Worm (Caenorhabditis elegans) whole organism, L3 larva: ENCODE measurements around the gene F19F10.3.

ENCODE experiments used
- aly-2 ChIP-seq: fragments of 150-350 bp; optimal IDR thresholded peaks from 2 replicates; lab custom pipeline; 2014; ENCODE audit warnings: missing biosample characterization, missing genetic modification characterization
- ama-1 ChIP-seq: fragments of 150-350 bp; optimal IDR thresholded peaks from 2 replicates; lab custom pipeline; 2018
- ceh-16 ChIP-seq: sonication (generic microtip); optimal IDR thresholded peaks from 2 replicates; lab custom pipeline; 2017; ENCODE audit warnings: missing biosample characterization, missing genetic modification characterization
- ceh-9 ChIP-seq: sonication (generic microtip); optimal IDR thresholded peaks from 2 replicates; lab custom pipeline; 2018; ENCODE audit warnings: missing biosample characterization, missing genetic modification characterization
- daf-12 ChIP-seq: fragments of 150-350 bp; optimal IDR thresholded peaks from 2 replicates; lab custom pipeline; 2014; ENCODE audit warnings: missing biosample characterization, missing genetic modification reagents, missing genetic modification characterization
- egl-27 ChIP-seq: sonication (generic microtip); optimal IDR thresholded peaks from 4 replicates; lab custom pipeline; 2017; ENCODE audit warnings: missing biosample characterization, missing genetic modification reagents, missing genetic modification characterization
- elt-1 ChIP-seq: fragments of 150-350 bp; optimal IDR thresholded peaks from 2 replicates; lab custom pipeline; 2014; ENCODE audit warnings: missing biosample characterization, missing genetic modification characterization
- elt-2 ChIP-seq: sonication (generic microtip); optimal IDR thresholded peaks from 2 replicates; lab custom pipeline; 2016; ENCODE audit warnings: missing genetic modification reagents, mild to moderate bottlenecking, missing genetic modification characterization, missing compliant biosample characterization
- elt-3 ChIP-seq, 3 experiments: fragments of 150-350 bp in 1 of 3; sonication (generic microtip) in 2 of 3; optimal IDR thresholded peaks; 2 replicates in 2 of 3; 4 replicates in 1 of 3; lab custom pipeline; 2014 to 2017; ENCODE audit warnings: missing biosample characterization in 3 of 3, missing genetic modification characterization in 3 of 3
- eor-1 ChIP-seq, 2 experiments: fragments of 150-350 bp; optimal IDR thresholded peaks; 2 replicates each; lab custom pipeline; 2014 to 2018; ENCODE audit warnings: missing biosample characterization in 2 of 2, missing genetic modification characterization in 2 of 2
- fkh-10 ChIP-seq: sonication (generic microtip); optimal IDR thresholded peaks from 2 replicates; lab custom pipeline; 2017; ENCODE audit warnings: missing biosample characterization, missing genetic modification reagents, missing genetic modification characterization
- fkh-2 ChIP-seq: fragments of 150-350 bp; optimal IDR thresholded peaks from 2 replicates; lab custom pipeline; 2014; ENCODE audit warnings: missing biosample characterization, missing genetic modification reagents, missing genetic modification characterization
- fos-1 ChIP-seq: fragments of 150-350 bp; optimal IDR thresholded peaks from 2 replicates; lab custom pipeline; 2014; ENCODE audit warnings: missing biosample characterization, missing genetic modification characterization
- hmg-11 ChIP-seq: sonication (generic microtip); optimal IDR thresholded peaks from 2 replicates; lab custom pipeline; 2016; ENCODE audit warnings: missing genetic modification characterization, missing compliant biosample characterization
- jun-1 ChIP-seq: fragments of 150-350 bp; optimal IDR thresholded peaks from 2 replicates; lab custom pipeline; 2014; ENCODE audit warnings: missing biosample characterization, missing genetic modification reagents, missing genetic modification characterization
- lin-15B ChIP-seq: fragments of 150-350 bp; optimal IDR thresholded peaks from 2 replicates; lab custom pipeline; 2014; ENCODE audit warnings: missing biosample characterization, missing genetic modification characterization
- lin-39 ChIP-seq: fragments of 150-350 bp; optimal IDR thresholded peaks from 2 replicates; lab custom pipeline; 2018; ENCODE audit warnings: missing biosample characterization, missing genetic modification reagents, missing genetic modification characterization
- mdl-1 ChIP-seq: fragments of 150-350 bp; optimal IDR thresholded peaks from 2 replicates; lab custom pipeline; 2014; ENCODE audit warnings: missing biosample characterization, missing genetic modification characterization
- mml-1 ChIP-seq: fragments of 150-350 bp; sonication (generic microtip); optimal IDR thresholded peaks from 3 replicates; lab custom pipeline; 2014; ENCODE audit warnings: missing biosample characterization, missing genetic modification characterization
- nfya-1 ChIP-seq: sonication (generic microtip); optimal IDR thresholded peaks from 2 replicates; lab custom pipeline; 2017; ENCODE audit warnings: missing genetic modification characterization, mild to moderate bottlenecking, missing compliant biosample characterization, antibody characterized with exemption, moderate library complexity; ENCODE audit not compliant: insufficient read depth
- nhr-12 ChIP-seq: fragments of 150-350 bp; optimal IDR thresholded peaks from 2 replicates; lab custom pipeline; 2014; ENCODE audit warnings: missing biosample characterization, missing genetic modification characterization
- nhr-23 ChIP-seq: fragments of 150-350 bp; optimal IDR thresholded peaks from 2 replicates; lab custom pipeline; 2014; ENCODE audit warnings: missing biosample characterization, missing genetic modification reagents, missing genetic modification characterization
- nhr-237 ChIP-seq: fragments of 150-350 bp; optimal IDR thresholded peaks from 2 replicates; lab custom pipeline; 2014; ENCODE audit warnings: missing biosample characterization, missing genetic modification characterization
- nhr-25 ChIP-seq: sonication (generic microtip); optimal IDR thresholded peaks from 2 replicates; lab custom pipeline; 2017; ENCODE audit warnings: missing biosample characterization, missing genetic modification characterization
- nhr-43 ChIP-seq: sonication (generic microtip); optimal IDR thresholded peaks from 2 replicates; lab custom pipeline; 2016; ENCODE audit warnings: mild to moderate bottlenecking, missing genetic modification characterization, missing compliant biosample characterization; ENCODE audit not compliant: poor library complexity, severe bottlenecking
- nhr-67 ChIP-seq: fragments of 150-350 bp; optimal IDR thresholded peaks from 2 replicates; lab custom pipeline; 2014; ENCODE audit warnings: missing biosample characterization, missing genetic modification characterization
- nhr-76 ChIP-seq: fragments of 150-350 bp; sonication (generic microtip); optimal IDR thresholded peaks from 5 replicates; lab custom pipeline; 2014; ENCODE audit warnings: missing biosample characterization, missing genetic modification characterization
- nhr-77 ChIP-seq: fragments of 150-350 bp; optimal IDR thresholded peaks from 2 replicates; lab custom pipeline; 2014; ENCODE audit warnings: missing biosample characterization, missing genetic modification characterization
- pha-4 ChIP-seq: fragments of 150-350 bp; optimal IDR thresholded peaks from 2 replicates; lab custom pipeline; 2014; ENCODE audit warnings: missing biosample characterization, missing genetic modification reagents, missing genetic modification characterization
- pqm-1 ChIP-seq: fragments of 150-350 bp; optimal IDR thresholded peaks from 2 replicates; lab custom pipeline; 2017; ENCODE audit warnings: missing biosample characterization, missing genetic modification characterization, inconsistent platforms
- sea-2 ChIP-seq: fragments of 150-350 bp; sonication (generic microtip); optimal IDR thresholded peaks from 4 replicates; lab custom pipeline; 2014; ENCODE audit warnings: missing biosample characterization, missing genetic modification reagents, missing genetic modification characterization
- snpc-4 ChIP-seq: fragments of 150-350 bp; optimal IDR thresholded peaks from 2 replicates; lab custom pipeline; 2014; ENCODE audit warnings: missing biosample characterization, missing genetic modification characterization
- tbx-2 ChIP-seq: sonication (generic microtip); optimal IDR thresholded peaks from 2 replicates; lab custom pipeline; 2016; ENCODE audit warnings: mild to moderate bottlenecking, missing genetic modification characterization, missing compliant biosample characterization
- zag-1 ChIP-seq: fragments of 150-350 bp; optimal IDR thresholded peaks from 2 replicates; lab custom pipeline; 2014; ENCODE audit warnings: missing biosample characterization, missing genetic modification characterization
- ztf-11 ChIP-seq: fragments of 150-350 bp; optimal IDR thresholded peaks from 2 replicates; lab custom pipeline; 2014; ENCODE audit warnings: missing biosample characterization, missing genetic modification characterization
- ztf-4 ChIP-seq: fragments of 150-350 bp; optimal IDR thresholded peaks from 2 replicates; lab custom pipeline; 2014; ENCODE audit warnings: missing biosample characterization, missing genetic modification characterization

The F19F10.3 gene

ce11 chrV:7539015-7539414 is 12.9 kb upstream of the F19F10.3 start, which contains the start of gene srh-268:
Gene srh-268 (plus strand): TSS chrV:7539315.
- TF ChIP-seq mml-1 (tag; lab: Kevin White, UChicago) = no peak
- no peak for TF ChIP-seq ztf-4 (tag; lab: Kevin White, UChicago)
- no peak for TF ChIP-seq nhr-43
- TF ChIP-seq pha-4 (tag; lab: Kevin White, UChicago) = no peak
- no peak for TF ChIP-seq nhr-67 (tag; lab: Kevin White, UChicago)
- TF ChIP-seq mdl-1 = no peak
- no peak for TF ChIP-seq aly-2 (tag; lab: Kevin White, UChicago)
- TF ChIP-seq fos-1 (tag; lab: Kevin White, UChicago) = no peak
- no peak for TF ChIP-seq lin-39 (tag; lab: Kevin White, UChicago)
- no peak for TF ChIP-seq lin-15B (tag; lab: Kevin White, UChicago)
- no peak for TF ChIP-seq snpc-4 (tag; lab: Kevin White, UChicago)
- TF ChIP-seq nhr-25 (tag; lab: Kevin White, UChicago) = no peak
- no peak for TF ChIP-seq sea-2 (GFP tag; lab: Kevin White, UChicago)
- no peak for TF ChIP-seq nhr-12 (tag; lab: Kevin White, UChicago)
- no peak for TF ChIP-seq ceh-16
- no peak for TF ChIP-seq egl-27 (tag; lab: Kevin White, UChicago)
- no peak for TF ChIP-seq ceh-9 (tag; lab: Kevin White, UChicago)

DNA sequence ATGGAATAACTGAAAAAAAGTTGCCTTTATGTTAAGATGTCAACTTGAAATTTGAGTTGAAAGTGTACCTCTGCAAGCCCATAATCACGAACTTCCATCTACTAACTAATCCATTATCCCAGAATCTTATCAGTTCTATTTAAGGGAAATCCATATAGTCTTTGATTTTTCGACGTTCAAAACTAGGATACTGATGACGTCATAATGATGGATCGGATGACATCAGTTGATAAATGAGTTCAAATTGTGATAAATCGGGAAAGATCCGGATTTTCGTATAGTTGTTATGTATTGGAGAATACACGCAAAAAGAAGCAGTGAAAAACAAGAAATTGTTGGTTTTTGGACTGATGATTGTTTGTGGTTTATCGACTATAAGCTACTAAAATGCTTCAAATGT is 8.2 kb upstream of the F19F10.3 start:
- TF ChIP-seq nhr-43 = peak; percentile 90
- no peak for TF ChIP-seq fkh-2
- TF ChIP-seq nhr-23 (tag; lab: Kevin White, UChicago) = peak; percentile 91

ce11 chrV:7545187-7545586 is 6.7 kb upstream of the F19F10.3 start, which contains the start of the genes C54F6.19 and nhx-3:
Gene C54F6.19 (plus strand): TSS chrV:7545487.
Gene nhx-3 (minus strand): TSS chrV:7545523.
- TF ChIP-seq nhr-237 (tag; lab: Kevin White, UChicago) (no peak), fkh-2 (no peak), zag-1 (tag; lab: Kevin White, UChicago) (no peak), fos-1 (tag; lab: Kevin White, UChicago) (no peak), jun-1 (tag; lab: Kevin White, UChicago) (no peak), nhr-23 (tag; lab: Kevin White, UChicago) (no peak), nhr-43 (no peak), daf-12 (tag; lab: Kevin White, UChicago) (no peak), nhr-76 (no peak), nfya-1 (tag; lab: Kevin White, UChicago) (no peak), snpc-4 (tag; lab: Kevin White, UChicago) (no peak)

DNA sequence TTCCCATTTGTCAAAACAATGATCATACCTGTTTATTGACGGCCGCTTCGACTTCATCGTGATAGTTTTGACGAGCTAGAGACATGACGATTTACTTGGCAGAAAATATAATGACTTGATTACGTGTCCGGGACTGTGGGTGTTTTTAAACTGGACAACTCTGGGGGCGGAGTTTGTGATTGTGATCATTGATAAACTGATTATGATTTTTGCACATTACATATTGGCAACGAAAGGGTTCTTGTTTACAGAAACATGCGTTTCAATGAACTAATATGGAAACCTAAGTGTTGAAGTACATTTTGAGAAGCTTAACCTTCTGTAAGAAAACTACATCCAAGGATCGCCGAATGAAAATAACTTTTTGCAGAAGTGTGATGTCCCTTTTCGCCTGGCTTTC is 4.4 kb upstream of the F19F10.3 start, which contains the start of gene ftn-1:
Gene ftn-1 (minus strand): TSS at position 101 of the 400 bp plus-strand sequence.
- TF ChIP-seq nfya-1 (tag; lab: Kevin White, UChicago) (no peak), fkh-10 (GFP tag; lab: Kevin White, UChicago) (no peak), fos-1 (tag; lab: Kevin White, UChicago) (no peak), mdl-1 (no peak), ceh-16 (no peak), ztf-4 (tag; lab: Kevin White, UChicago) (no peak), nhr-67 (tag; lab: Kevin White, UChicago) (no peak), ama-1 (no peak), elt-3 (tag; optimal IDR thresholded peaks at IDR 0.05; lab: Kevin White, UChicago) (no peak), aly-2 (tag; lab: Kevin White, UChicago) (no peak), nhr-77 (tag; lab: Kevin White, UChicago) (no peak), tbx-2 (tag; lab: Kevin White, UChicago) (no peak), elt-1 (no peak), snpc-4 (tag; lab: Kevin White, UChicago) (no peak), lin-39 (tag; lab: Kevin White, UChicago) (no peak), elt-2 (no peak)

DNA sequence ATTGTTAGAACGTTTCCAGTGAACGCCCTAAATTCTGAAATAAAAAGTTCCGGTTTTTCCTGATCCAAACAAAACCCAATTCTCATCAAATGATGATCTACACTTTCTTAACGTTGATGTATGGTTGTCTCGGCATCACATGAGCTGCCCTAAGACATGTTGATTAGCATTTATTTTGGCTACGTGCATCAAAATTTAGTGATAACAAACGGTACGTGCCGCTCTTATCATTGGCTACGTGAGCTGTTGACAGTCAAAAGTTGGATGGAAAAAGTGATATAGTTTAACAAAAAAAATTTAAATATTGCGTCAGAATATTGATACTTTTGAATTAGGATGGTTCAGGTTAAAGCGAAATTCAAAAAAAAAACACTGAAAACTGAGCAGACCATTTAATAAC is 3.9 kb upstream of the F19F10.3 start:
- TF ChIP-seq ztf-11 (tag; lab: Kevin White, UChicago) (no peak), nhr-67 (tag; lab: Kevin White, UChicago) (no peak), pqm-1 (peak; percentile 76), nhr-237 (tag; lab: Kevin White, UChicago) (no peak), eor-1 (tag; optimal IDR thresholded peaks at IDR 0.05; lab: Kevin White, UChicago) (no peak), hmg-11 (tag; lab: Kevin White, UChicago) (no peak), elt-2 (peak; percentile 77), pha-4 (tag; lab: Kevin White, UChicago) (peak; percentile 24), elt-1 (no peak)
